Fruit fly (Drosophila melanogaster) whole organism, larva: ENCODE results near the gene CG43156.

Experiments used
- noc ChIP-seq: fragments of 200-800 bp; sonication (Bioruptor generic); optimal IDR thresholded peaks from 3 replicates; lab custom pipeline; 2019; ENCODE audit warnings: missing biosample characterization, mild to moderate bottlenecking, missing genetic modification characterization, moderate library complexity

The CG43156 gene

DNA sequence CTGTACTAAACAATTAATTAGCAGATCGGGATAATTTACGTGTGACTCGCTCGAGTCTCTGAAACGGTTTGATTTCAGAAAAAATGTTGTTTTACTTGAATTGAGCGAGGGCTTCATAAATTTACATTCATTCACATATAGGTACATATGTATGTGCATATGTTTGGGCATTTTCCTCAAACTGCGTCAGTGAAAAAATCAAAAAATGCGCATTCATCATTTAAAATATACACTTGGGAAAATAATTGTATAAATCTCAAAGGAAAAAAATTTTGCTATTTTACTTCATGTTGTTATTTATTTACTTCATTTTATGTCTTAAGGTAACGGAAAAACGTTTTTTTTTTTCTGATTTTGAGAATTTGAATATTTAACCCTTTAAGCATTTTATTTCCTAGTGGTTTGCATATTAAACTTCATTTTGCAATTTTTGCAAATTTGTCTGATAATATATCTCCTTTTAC is at the start of gene CG43156:
TSS of gene CG43156 (minus strand) at position 51 of the 464 bp plus-strand sequence.
- TF ChIP-seq noc: no peak

DNA sequence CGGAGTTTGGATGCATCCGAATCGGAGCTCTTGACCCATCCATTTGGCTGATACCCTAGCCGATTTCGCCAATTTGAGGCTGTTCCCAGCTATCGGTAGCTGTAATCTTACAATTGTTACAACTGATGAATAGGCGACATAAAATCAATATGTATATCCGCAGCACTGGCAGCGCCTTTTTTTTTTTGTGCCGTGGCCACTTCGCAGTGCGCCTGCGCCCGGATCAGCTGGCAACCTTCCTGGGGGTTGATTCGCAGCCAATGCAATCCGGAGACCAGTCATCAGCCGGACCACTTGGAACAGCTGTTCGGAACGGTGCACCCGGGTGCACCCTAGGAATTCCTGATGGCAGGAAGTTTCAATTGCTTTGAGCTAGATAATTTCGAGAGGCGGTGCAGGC is 24.1 kb upstream of the CG43156 start, which contains the start of gene Pdzd8:
TSS of gene Pdzd8 (minus strand) at position 125 of the 400 bp plus-strand sequence.
- no peak for TF ChIP-seq noc

DNA sequence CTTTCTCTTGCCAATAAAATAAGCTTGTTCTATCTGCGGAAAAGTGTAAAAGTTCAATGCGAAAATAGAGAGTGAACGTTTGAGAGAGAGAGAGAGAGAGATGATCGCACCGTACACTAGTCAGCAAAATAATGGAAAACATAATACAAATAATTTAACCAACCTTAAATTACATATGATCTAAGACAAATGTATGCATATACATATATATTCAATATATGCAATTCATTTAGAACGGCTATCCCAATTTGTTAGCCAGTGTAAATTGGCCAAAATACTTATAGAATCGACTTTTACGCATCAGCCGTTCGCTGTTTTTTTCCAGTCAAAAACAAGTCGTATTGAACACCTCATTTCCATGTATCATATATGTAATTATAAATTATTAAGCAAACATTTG is 18.5 kb upstream of the CG43156 start:
- peak; percentile 13 for TF ChIP-seq noc

DNA sequence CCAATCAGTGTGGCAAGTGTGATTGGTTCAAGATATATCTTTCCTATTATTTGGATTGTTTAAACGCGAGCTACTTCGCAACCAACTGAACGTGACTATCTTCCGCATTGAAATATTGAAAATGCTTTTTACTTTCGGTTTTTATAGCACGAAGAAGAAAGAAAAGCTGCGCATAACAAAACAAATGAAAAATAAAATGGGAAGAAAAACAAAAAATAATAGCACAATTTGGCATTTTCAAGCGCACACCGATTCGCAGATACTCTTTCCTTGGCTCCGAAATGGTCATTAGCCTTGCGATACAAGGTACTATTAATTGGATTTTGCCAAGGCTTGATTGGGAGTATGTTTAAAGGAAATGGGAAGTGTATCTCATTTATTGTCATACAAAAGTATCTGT is 17.9 kb upstream of the CG43156 start, which contains the start of gene Sclp:
TSS of gene Sclp (minus strand) at position 101 of the 400 bp plus-strand sequence.
- no peak for TF ChIP-seq noc

DNA sequence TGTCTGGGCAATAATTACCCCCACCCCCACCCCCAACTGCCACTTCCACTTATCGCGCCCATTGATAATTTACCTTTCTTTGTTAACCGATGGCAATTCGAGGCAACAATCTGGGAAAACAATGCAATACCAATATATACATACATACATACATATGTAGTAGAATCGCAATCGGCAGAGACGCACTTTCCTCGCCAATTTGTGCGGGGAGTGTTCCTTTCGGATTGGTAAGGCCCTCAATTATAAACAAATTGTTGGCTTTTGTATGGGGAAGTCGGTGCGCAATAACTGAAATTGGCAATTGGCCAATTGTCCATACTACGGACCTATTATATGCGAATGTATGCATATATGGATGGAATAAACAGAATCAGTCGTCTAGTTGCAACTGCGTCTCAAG is 17.0 kb upstream of the CG43156 start:
- no peak for TF ChIP-seq noc

DNA sequence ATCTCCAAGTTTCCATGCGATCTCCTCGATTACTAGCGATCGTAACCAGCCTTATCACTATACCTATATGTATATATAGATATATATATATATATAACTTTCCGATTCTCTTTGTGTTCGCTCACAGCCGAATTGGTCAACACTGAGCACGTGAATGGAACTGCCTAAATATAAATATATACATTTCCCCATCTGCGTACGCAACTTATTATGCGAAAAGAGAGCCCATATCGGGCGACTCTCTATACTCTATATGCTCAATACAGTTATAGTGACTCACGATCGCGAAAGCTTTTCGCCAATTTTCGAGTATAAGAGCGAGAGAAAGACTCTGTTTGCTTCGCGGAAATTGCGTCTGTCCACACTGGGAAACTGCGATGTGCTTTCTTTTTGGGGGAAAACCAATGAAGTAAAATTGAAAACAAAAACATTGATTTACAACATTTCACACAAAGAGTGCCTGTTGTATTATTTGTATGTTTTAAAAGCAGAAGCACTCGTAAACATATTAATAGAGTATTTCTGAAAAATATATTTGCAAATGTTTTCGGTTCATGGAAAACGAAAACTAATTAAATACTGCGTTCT is 16.1 kb upstream of the CG43156 start:
- TF ChIP-seq noc: no peak

DNA sequence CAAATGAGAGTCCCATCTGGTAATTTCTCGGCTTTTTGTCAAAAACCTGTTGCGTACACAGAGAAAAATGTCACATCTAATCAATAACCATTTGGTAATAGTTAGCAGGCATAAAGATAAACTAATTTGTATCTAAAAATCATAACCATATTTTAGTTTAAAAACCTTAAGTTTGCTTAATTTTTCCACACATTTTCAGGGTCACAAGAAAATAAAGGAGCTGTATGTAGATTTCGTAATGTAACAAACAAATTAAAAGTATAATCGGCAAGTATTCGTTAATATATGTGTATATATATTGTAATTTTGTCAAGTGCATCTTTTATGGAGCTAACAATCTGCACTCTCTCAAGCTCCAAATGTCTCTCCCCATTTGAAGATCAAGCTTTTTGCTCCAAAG is 14.3 kb upstream of the CG43156 start:
- TF ChIP-seq noc: peak; percentile 82

DNA sequence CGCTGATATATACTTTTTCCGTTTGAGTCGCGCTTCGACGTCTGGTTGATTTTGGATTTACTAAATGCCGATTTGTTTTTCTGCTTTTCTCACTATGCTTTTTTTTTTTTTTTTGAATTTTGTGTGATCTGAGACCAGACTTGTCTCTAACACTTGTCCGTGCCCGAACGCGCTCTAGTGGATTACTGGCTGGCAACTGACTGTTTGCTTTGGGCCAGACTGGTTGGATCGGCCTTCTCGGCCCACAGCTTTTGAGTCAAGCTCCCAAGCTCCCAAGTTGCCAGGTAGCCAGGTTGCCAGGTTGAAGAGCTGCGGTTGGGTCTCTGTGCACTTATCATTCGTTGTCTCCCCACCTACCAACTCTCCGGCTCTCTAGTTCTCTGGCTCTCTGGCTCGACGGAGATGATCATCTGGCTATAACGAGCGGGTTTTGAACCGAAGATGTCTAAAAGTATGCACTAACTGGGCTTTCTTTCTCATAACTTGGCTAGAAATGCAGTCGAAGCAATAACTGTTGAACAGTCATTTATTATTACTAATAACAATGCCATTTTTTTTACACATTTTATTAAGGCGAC is 10.5 kb upstream of the CG43156 start, which contains the start of gene pot:
TSS of gene pot (minus strand) at position 205 of the 578 bp plus-strand sequence.
- TF ChIP-seq noc: no peak

DNA sequence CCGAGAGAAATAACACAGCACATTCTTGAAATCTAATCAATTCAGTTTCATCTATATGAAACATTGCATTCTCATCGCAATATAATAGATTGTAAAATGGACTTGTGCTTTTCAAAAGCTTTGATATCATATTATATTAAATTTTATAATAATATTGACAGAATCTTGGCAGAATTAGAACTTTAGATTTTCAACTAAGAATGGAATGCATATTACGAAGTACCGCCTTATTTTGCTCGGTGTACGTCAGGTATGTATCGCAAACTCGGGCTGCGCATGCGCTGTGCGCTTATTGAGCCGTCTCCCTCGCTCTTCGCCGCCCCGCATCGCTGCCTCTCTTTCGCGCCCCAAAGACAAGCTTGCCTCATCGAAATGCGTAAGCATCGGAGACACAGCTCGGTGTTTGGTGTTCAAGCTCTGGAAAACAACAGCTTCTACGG is 8.5 kb upstream of the CG43156 start:
- peak; percentile 86 for TF ChIP-seq noc

DNA sequence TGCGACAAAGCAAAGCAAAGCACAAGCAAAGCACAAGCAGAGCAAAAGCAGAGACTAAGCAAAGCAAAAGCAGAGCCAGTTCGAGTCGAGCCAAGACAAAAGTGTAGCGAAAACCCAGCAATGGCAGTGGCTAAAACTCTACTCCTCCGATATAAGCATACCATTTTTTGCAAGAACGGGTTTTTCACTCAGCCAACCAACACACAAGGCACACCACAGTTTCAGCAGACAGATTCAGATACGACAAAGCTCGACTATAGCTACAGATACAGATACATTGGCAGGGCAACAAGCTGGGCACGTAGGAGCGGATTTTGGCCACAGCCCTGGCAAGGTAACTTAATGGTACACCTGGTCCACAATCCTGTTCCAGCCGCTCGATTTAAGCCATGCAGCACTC is 6.9 kb upstream of the CG43156 start:
- no peak for TF ChIP-seq noc

DNA sequence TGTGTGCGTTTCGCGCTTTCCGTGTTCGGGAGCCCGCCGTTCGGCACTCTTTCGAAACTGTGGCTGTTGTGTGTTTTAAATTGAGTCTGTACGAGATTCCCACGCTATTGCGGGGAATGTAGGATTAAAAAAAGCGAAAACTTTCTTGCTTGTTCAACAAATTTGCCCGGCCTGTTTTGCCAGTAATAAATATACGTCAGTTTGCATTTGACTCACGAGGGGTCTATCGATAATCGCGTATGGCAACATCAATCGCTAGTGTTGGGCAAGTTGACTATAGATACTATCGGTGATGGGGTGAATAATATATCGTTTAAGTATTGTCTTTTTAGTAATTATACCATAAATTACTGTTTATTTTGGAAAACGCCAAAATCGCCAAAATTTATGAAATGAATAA is 1.5 kb downstream of the CG43156 start, which contains the start of gene Upf1:
TSS of gene Upf1 (minus strand) at position 228 of the 400 bp plus-strand sequence.
- TF ChIP-seq noc: no peak

DNA sequence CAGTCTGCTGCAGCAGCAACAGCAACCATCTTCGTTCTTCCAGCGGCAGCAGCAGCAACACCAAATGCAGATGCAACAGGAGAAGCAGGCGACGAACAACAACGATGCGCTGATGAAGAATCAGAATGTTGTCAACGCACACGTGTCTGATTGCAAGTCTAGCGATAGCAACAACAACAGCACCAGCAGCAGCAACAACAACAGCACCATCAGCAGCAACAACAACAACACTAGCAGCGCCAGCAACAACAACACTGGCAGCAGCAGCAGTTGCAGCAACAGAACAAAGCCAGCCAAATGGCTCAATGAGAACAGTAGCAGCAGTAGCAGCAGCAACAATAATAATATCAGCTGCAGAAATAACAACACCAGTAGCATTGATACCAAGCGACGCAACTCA is 11.5 kb downstream of the CG43156 start:
- no peak for TF ChIP-seq noc

DNA sequence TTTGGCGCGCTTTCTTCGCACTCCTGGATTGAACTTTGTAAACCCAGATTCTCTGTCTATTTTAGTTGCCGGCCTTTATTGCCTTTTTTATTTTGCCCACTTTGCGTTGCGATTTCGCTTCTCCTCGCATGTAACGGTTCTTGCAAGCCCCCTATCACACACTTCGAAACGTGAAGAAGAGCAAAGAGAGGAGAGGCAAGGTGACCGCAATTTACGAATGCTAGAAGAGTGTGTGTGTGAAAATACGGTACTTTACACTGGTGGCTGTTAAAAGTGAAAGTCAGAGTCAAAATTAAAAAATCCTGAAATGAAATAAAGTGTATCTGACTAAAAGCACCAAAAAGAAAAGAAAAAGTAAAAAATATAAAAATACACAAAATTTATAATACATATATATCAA is 12.5 kb downstream of the CG43156 start:
- TF ChIP-seq noc: no peak

DNA sequence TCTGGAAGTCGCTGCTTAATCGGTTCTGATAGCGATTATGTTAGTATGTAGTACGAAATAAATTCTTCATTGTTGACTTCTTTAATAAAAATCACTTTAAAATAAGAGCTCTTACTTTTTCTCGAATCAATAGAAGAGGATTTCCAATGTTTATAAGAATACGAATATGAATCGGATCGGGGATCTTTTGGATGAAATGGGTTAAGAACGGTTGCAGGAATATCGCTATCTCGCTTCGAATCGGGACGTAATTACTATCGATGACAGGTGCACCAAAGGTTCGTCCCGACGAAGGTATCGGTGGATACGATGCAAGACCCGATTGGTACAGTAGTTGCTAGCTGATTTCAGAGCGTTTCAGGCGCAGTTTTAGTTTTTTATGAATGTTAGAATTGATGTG is 13.0 kb downstream of the CG43156 start, which contains the start of gene wisp:
TSS of gene wisp (plus strand) at position 301 of the 400 bp plus-strand sequence.
- TF ChIP-seq noc: no peak

DNA sequence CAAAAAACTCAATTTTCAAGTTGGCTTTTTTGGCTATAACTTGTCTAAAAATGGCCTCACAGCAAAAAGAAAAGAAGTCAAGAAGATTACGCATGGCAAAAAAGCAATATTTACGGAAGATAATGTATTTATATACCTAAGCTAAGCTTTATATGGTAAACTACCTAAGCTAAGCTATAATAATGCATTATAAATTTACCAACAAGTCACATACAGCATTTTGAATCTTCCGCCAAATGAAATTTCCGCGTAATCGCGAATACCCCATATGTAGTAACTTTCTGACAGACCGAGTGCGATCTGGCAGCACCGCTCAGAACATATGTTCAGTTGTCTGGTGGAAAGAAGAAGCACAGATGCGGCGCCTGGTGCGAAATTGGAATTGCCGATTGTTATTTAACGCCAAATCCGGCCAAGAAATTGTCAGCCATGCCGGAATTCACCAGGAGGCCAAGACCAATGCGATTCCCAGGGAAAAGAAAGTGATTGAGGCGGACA is 14.9 kb downstream of the CG43156 start, which contains the start of gene sicily:
TSS of gene sicily (plus strand) at position 51 of the 498 bp plus-strand sequence.
- no peak for TF ChIP-seq noc

DNA sequence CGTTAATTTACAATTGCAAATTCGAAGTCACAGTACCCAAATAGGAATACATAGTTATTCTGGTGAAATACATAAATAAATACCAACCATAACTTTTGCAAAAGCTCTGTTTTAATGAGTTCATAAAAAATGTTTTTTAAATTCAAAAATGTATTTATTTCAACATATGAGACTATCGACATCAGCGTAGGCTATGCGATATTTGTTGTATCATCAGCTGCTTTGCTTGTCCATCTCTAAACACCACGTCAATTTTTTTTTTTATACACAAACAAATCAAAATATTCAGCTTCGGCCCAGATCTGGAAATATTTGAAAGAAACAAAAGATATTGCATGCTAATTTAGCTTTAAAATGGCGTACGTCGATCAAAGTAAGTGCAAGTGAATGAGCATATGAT is 18.5 kb downstream of the CG43156 start, which contains the start of gene CG1840:
TSS of gene CG1840 (plus strand) at position 211 of the 400 bp plus-strand sequence.
- TF ChIP-seq noc: no peak

DNA sequence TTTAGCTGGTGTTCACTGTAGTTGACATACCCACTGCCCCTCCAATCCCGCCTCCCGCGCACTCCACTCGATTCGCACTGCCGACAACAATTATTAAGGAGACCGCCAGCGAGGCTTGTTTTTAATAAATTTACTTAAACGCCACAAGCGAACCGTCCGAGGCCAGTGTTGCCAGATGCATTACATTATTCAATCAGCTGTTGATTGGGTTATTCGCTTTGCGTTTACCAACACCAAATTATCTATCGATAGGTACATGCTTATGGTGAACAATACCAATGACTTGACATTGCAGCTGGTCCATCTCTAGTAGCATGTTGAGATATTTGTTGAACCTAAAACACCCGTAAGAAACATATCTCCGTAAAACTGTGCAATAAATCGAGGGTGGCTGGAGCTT is 19.7 kb downstream of the CG43156 start, which contains the start of the genes CG10353 and SelG:
TSS of gene CG10353 (minus strand) at position 187 of the 400 bp plus-strand sequence.
TSS of gene SelG (plus strand) at position 309 of the 400 bp plus-strand sequence.
- TF ChIP-seq noc: peak; percentile 32
